Worm (Caenorhabditis elegans) whole organism, young adult: ENCODE data around the gene otub-4.

Experiments used
- B0336.3 ChIP-seq: fragments of 200-800 bp; sonication (Bioruptor generic); IDR thresholded peaks from 2 replicates; pipeline ENCODE4 v1.3.6; 2022; ENCODE audit warnings: missing genetic modification characterization, missing compliant biosample characterization
- C06A6.2 ChIP-seq: fragments of 200-800 bp; sonication (Bioruptor generic); conservative IDR thresholded peaks from 2 replicates; pipeline ENCODE4 v1.3.6; 2022; ENCODE audit warnings: missing genetic modification characterization, missing compliant biosample characterization
- D2030.7 ChIP-seq: fragments of 200-800 bp; sonication (Bioruptor generic); IDR thresholded peaks from 2 replicates; pipeline ENCODE4 v1.3.6; 2022; ENCODE audit warnings: missing genetic modification reagents, missing genetic modification characterization, missing compliant biosample characterization
- F37B4.10 ChIP-seq: fragments of 200-800 bp; sonication (Bioruptor generic); IDR thresholded peaks from 2 replicates; pipeline ENCODE4 v1.3.6; 2022; ENCODE audit warnings: missing genetic modification characterization, missing compliant biosample characterization
- F52B5.7 ChIP-seq: sonication (generic microtip); optimal IDR thresholded peaks from 2 replicates; lab custom pipeline; 2016; ENCODE audit warnings: mild to moderate bottlenecking, missing genetic modification characterization, missing compliant biosample characterization
- F55B11.4 ChIP-seq: sonication (generic microtip); optimal IDR thresholded peaks from 2 replicates; lab custom pipeline; 2016; ENCODE audit warnings: missing compliant biosample characterization, missing genetic modification characterization, borderline replicate concordance; ENCODE audit not compliant: insufficient read depth
- F57C9.4 ChIP-seq: sonication (generic microtip); optimal IDR thresholded peaks from 2 replicates; lab custom pipeline; 2017; ENCODE audit warnings: mild to moderate bottlenecking, missing genetic modification characterization, missing compliant biosample characterization
- K11D2.4 ChIP-seq: fragments of 200-800 bp; sonication (Bioruptor generic); IDR thresholded peaks from 2 replicates; pipeline ENCODE4 v1.3.6; 2022; ENCODE audit warnings: missing genetic modification reagents, missing genetic modification characterization, missing compliant biosample characterization
- Y53G8AR.9 ChIP-seq: fragments of 200-800 bp; sonication (Bioruptor generic); conservative IDR thresholded peaks from 2 replicates; pipeline ENCODE4 v1.3.6; 2022; ENCODE audit warnings: missing genetic modification reagents, missing genetic modification characterization, missing compliant biosample characterization
- Y56A3A.18 ChIP-seq: fragments of 200-800 bp; sonication (Bioruptor generic); IDR thresholded peaks from 2 replicates; pipeline ENCODE4 v1.3.6; 2022; ENCODE audit warnings: missing genetic modification reagents, missing genetic modification characterization, missing compliant biosample characterization
- Y79H2A.3 ChIP-seq: fragments of 200-800 bp; sonication (Bioruptor generic); conservative IDR thresholded peaks from 2 replicates; pipeline ENCODE4 v1.3.6; 2022; ENCODE audit warnings: missing genetic modification reagents, missing genetic modification characterization, missing compliant biosample characterization
- akir-1 ChIP-seq: fragments of 200-800 bp; sonication (Bioruptor generic); optimal IDR thresholded peaks from 2 replicates; lab custom pipeline; 2018; ENCODE audit warnings: mild to moderate bottlenecking, missing genetic modification characterization, moderate library complexity, missing compliant biosample characterization
- attf-5 ChIP-seq: fragments of 200-800 bp; sonication (Bioruptor generic); optimal IDR thresholded peaks from 2 replicates; lab custom pipeline; 2018; ENCODE audit warnings: mild to moderate bottlenecking, missing genetic modification characterization, missing compliant biosample characterization
- attf-6 ChIP-seq: fragments of 200-800 bp; sonication (Bioruptor generic); IDR thresholded peaks from 2 replicates; pipeline ENCODE4 v1.3.6; 2022; ENCODE audit warnings: missing genetic modification reagents, missing genetic modification characterization, missing compliant biosample characterization
- die-1 ChIP-seq: sonication (generic microtip); optimal IDR thresholded peaks from 2 replicates; lab custom pipeline; 2016; ENCODE audit warnings: missing genotype, mild to moderate bottlenecking, missing genetic modification characterization, missing compliant biosample characterization
- dox-1 ChIP-seq: fragments of 200-800 bp; sonication (Bioruptor generic); IDR thresholded peaks from 2 replicates; pipeline ENCODE4 v1.3.6; 2022; ENCODE audit warnings: missing genetic modification reagents, missing genetic modification characterization, missing compliant biosample characterization
- dpff-1 ChIP-seq: sonication (generic microtip); optimal IDR thresholded peaks from 2 replicates; lab custom pipeline; 2017; ENCODE audit warnings: mild to moderate bottlenecking, missing genetic modification characterization, missing compliant biosample characterization
- egrh-3 ChIP-seq: fragments of 200-800 bp; sonication (Bioruptor generic); IDR thresholded peaks from 2 replicates; pipeline ENCODE4 v1.3.6; 2022; ENCODE audit warnings: missing genetic modification reagents, missing genetic modification characterization, missing compliant biosample characterization
- him-1 ChIP-seq: sonication (generic microtip); optimal IDR thresholded peaks from 2 replicates; lab custom pipeline; 2016; ENCODE audit warnings: missing genotype, missing genetic modification reagents, missing genetic modification characterization, missing compliant biosample characterization
- hmg-1.2 ChIP-seq: fragments of 200-800 bp; sonication (Bioruptor generic); IDR thresholded peaks from 2 replicates; pipeline ENCODE4 v1.3.6; 2022; ENCODE audit warnings: missing genetic modification reagents, missing genetic modification characterization, missing compliant biosample characterization
- hrde-1 ChIP-seq: sonication (generic microtip); optimal IDR thresholded peaks from 2 replicates; lab custom pipeline; 2016; ENCODE audit warnings: missing genetic modification characterization, mild to moderate bottlenecking, missing compliant biosample characterization, moderate library complexity, missing genotype, missing genetic modification reagents, borderline replicate concordance
- let-526 ChIP-seq: fragments of 200-800 bp; sonication (Bioruptor generic); IDR thresholded peaks from 2 replicates; pipeline ENCODE4 v1.3.6; 2022; ENCODE audit warnings: missing genetic modification reagents, missing genetic modification characterization, missing compliant biosample characterization
- lin-26 ChIP-seq: fragments of 200-800 bp; sonication (Bioruptor generic); IDR thresholded peaks from 2 replicates; pipeline ENCODE4 v1.3.6; 2022; ENCODE audit warnings: missing genetic modification reagents, missing genetic modification characterization, missing compliant biosample characterization
- lsl-1 ChIP-seq: fragments of 200-800 bp; sonication (Bioruptor generic); optimal IDR thresholded peaks from 2 replicates; lab custom pipeline; 2018; ENCODE audit warnings: mild to moderate bottlenecking, missing genetic modification characterization, moderate library complexity, missing compliant biosample characterization
- madf-10 ChIP-seq: sonication (generic microtip); optimal IDR thresholded peaks from 2 replicates; lab custom pipeline; 2016; ENCODE audit warnings: mild to moderate bottlenecking, missing genetic modification characterization, missing compliant biosample characterization
- madf-3 ChIP-seq: fragments of 200-800 bp; sonication (Bioruptor generic); IDR thresholded peaks from 2 replicates; pipeline ENCODE4 v1.3.6; 2022; ENCODE audit warnings: missing genetic modification reagents, missing genetic modification characterization, missing compliant biosample characterization
- madf-6 ChIP-seq: fragments of 200-800 bp; sonication (Bioruptor generic); IDR thresholded peaks from 2 replicates; pipeline ENCODE4 v1.3.6; 2022; ENCODE audit warnings: missing genetic modification reagents, missing genetic modification characterization, missing compliant biosample characterization
- mcd-1 ChIP-seq: fragments of 200-800 bp; sonication (Bioruptor generic); IDR thresholded peaks from 2 replicates; pipeline ENCODE4 v1.3.6; 2022; ENCODE audit warnings: missing genetic modification reagents, missing genetic modification characterization, missing compliant biosample characterization
- mes-4 ChIP-seq: sonication (generic microtip); optimal IDR thresholded peaks from 2 replicates; lab custom pipeline; 2016; ENCODE audit warnings: missing genotype, missing genetic modification characterization, missing compliant biosample characterization
- nfyb-1 ChIP-seq: fragments of 200-800 bp; sonication (Bioruptor generic); IDR thresholded peaks from 2 replicates; pipeline ENCODE4 v1.3.6; 2022; ENCODE audit warnings: missing genetic modification reagents, missing genetic modification characterization, missing compliant biosample characterization
- nhr-120 ChIP-seq: fragments of 200-800 bp; sonication (Bioruptor generic); IDR thresholded peaks from 2 replicates; pipeline ENCODE4 v1.3.6; 2022; ENCODE audit warnings: missing genetic modification characterization, missing compliant biosample characterization
- nhr-179 ChIP-seq: sonication (generic microtip); optimal IDR thresholded peaks from 2 replicates; lab custom pipeline; 2016; ENCODE audit warnings: mild to moderate bottlenecking, missing genetic modification characterization, missing compliant biosample characterization
- nhr-27 ChIP-seq: fragments of 200-800 bp; sonication (Bioruptor generic); optimal IDR thresholded peaks from 2 replicates; lab custom pipeline; 2018; ENCODE audit warnings: mild to moderate bottlenecking, missing genetic modification characterization, moderate library complexity, missing compliant biosample characterization
- nhr-90 ChIP-seq: sonication (generic microtip); optimal IDR thresholded peaks from 2 replicates; lab custom pipeline; 2016; ENCODE audit warnings: missing genotype, mild to moderate bottlenecking, missing genetic modification characterization, missing compliant biosample characterization
- pbrm-1 ChIP-seq: fragments of 200-800 bp; sonication (Bioruptor generic); IDR thresholded peaks from 2 replicates; pipeline ENCODE4 v1.3.6; 2022; ENCODE audit warnings: missing genetic modification reagents, missing genetic modification characterization, missing compliant biosample characterization
- somi-1 ChIP-seq: fragments of 200-800 bp; sonication (Bioruptor generic); optimal IDR thresholded peaks from 2 replicates; lab custom pipeline; 2018; ENCODE audit warnings: mild to moderate bottlenecking, missing genetic modification characterization, missing compliant biosample characterization
- unc-62 ChIP-seq: fragments of 150-350 bp; optimal IDR thresholded peaks from 2 replicates; lab custom pipeline; 2014; ENCODE audit warnings: missing biosample characterization, missing genetic modification reagents, missing genetic modification characterization
- zfh-2 ChIP-seq: fragments of 200-800 bp; sonication (Bioruptor generic); conservative IDR thresholded peaks from 2 replicates; pipeline ENCODE4 v1.3.6; 2022; ENCODE audit warnings: missing genetic modification reagents, missing genetic modification characterization, missing compliant biosample characterization
- zim-3 ChIP-seq: sonication (generic microtip); optimal IDR thresholded peaks from 2 replicates; lab custom pipeline; 2017; ENCODE audit warnings: mild to moderate bottlenecking, missing genetic modification characterization, moderate library complexity, missing compliant biosample characterization
- ztf-25 ChIP-seq: fragments of 200-800 bp; sonication (Bioruptor generic); IDR thresholded peaks from 2 replicates; pipeline ENCODE4 v1.3.6; 2022; ENCODE audit warnings: missing genetic modification reagents, missing genetic modification characterization, missing compliant biosample characterization

The otub-4 gene

DNA sequence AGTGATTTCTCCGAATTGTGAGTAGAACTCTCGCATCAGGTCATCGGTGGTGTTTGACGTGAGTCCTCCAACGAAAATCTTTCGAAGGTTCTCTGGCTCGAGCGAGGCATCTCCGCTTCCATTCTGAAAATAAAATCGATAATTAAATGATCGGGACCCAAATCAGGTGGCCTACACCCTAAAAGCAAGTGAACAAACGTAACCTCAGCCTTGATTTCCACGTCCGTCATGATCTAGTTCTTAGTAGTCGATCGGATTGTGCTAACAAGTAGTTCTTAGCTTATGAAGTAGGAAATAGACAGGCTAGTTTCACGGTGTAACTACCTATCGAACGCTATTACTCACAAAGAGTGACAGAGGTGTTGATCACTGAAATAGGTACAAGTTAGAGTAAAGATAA, 39.8 kb downstream of the otub-4 start (continued):
- TF ChIP-seq mes-4 (tag; lab: Kevin White, UChicago) (no peak), attf-6 (GFP tag; lab: Robert Waterston, UW) (no peak), die-1 (tag; lab: Kevin White, UChicago) (no peak), hrde-1 (no peak), Y56A3A.18 (GFP tag; lab: Robert Waterston, UW) (no peak), C06A6.2 (GFP tag; lab: Robert Waterston, UW) (no peak), lin-26 (GFP tag; lab: Robert Waterston, UW) (peak; percentile 58; the same call in 1 of the 2 replicates), nhr-27 (tag; lab: Kevin White, UChicago) (no peak), unc-62 (GFP tag; lab: Kevin White, UChicago) (no peak), madf-10 (no peak), nhr-179 (no peak), attf-5 (no peak), F52B5.7 (tag; lab: Kevin White, UChicago) (no peak), F57C9.4 (no peak), let-526 (no peak), dox-1 (no peak), pbrm-1 (GFP tag; lab: Robert Waterston, UW) (peak; percentile 36; the same call in 1 of the 2 replicates), zim-3 (tag; lab: Kevin White, UChicago) (no peak), Y79H2A.3 (GFP tag; lab: Robert Waterston, UW) (no peak), B0336.3 (GFP tag; lab: Robert Waterston, UW) (peak; percentile 77; the same call in 1 of the 2 replicates), him-1 (tag; lab: Kevin White, UChicago) (no peak), lsl-1 (GFP tag; lab: Kevin White, UChicago) (peak; percentile 23), F55B11.4 (tag; lab: Kevin White, UChicago) (no peak), nhr-90 (tag; lab: Kevin White, UChicago) (no peak), nfyb-1 (GFP tag; lab: Robert Waterston, UW) (no peak)
- TF ChIP-seq, all 124 proteins: peak for 25

ce11 chrIV:3337275-3337674, 40.7 kb downstream of the otub-4 start:
- TF ChIP-seq hmg-1.2 (GFP tag; lab: Robert Waterston, UW) = no peak
- peak; percentile 55; the same call in 1 of the 2 replicates for TF ChIP-seq mcd-1
- TF ChIP-seq somi-1 (GFP tag; lab: Kevin White, UChicago) = peak; percentile 42
- TF ChIP-seq dpff-1 = no peak
- no peak for TF ChIP-seq madf-10
- peak; percentile 94 for TF ChIP-seq zfh-2 (GFP tag; lab: Robert Waterston, UW)
- TF ChIP-seq attf-6 (GFP tag; lab: Robert Waterston, UW) = peak; percentile 8; the same call in 1 of the 2 replicates
- 0 out of 2 replicates have a peak, but pooled peaks have one; percentile 4 for TF ChIP-seq ztf-25 (GFP tag; lab: Robert Waterston, UW)
- TF ChIP-seq K11D2.4 (GFP tag; lab: Robert Waterston, UW) = peak; percentile 32; the same call in 1 of the 2 replicates
- 0 out of 2 replicates have a peak, but pooled peaks have one; percentile 10 for TF ChIP-seq Y53G8AR.9 (GFP tag; lab: Robert Waterston, UW)
- 0 out of 2 replicates have a peak, but pooled peaks have one; percentile 44 for TF ChIP-seq F37B4.10 (GFP tag; lab: Robert Waterston, UW)
- TF ChIP-seq akir-1 (GFP tag; lab: Kevin White, UChicago) = peak; percentile 34
- peak; percentile 98 for TF ChIP-seq egrh-3
- TF ChIP-seq madf-3 (GFP tag; lab: Robert Waterston, UW) = peak; percentile 59; the same call in 1 of the 2 replicates
- TF ChIP-seq madf-6 (GFP tag; lab: Robert Waterston, UW) = peak; percentile 35
- no peak for TF ChIP-seq nhr-120 (GFP tag; lab: Robert Waterston, UW)
- TF ChIP-seq D2030.7 = peak; percentile 8; the same call in 1 of the 2 replicates
